Fruit fly (Drosophila melanogaster) whole organism, adult: ENCODE measurements around the gene CG13138.

Experiments used
- CG12768 ChIP-seq: fragments of 200-800 bp; sonication (Bioruptor generic); optimal IDR thresholded peaks from 2 replicates; lab custom pipeline; 2017; ENCODE audit warnings: missing biosample characterization, missing genetic modification characterization, mild to moderate bottlenecking, moderate library complexity, missing genetic modification reagents
- CG7045 ChIP-seq: fragments of 200-800 bp; sonication (Bioruptor generic); optimal IDR thresholded peaks from 2 replicates; lab custom pipeline; 2017; ENCODE audit warnings: missing biosample characterization, mild to moderate bottlenecking, missing genetic modification characterization
- CG7101 ChIP-seq: fragments of 200-800 bp; sonication (Bioruptor generic); optimal IDR thresholded peaks from 2 replicates; lab custom pipeline; 2018; ENCODE audit warnings: missing biosample characterization, mild to moderate bottlenecking, missing genetic modification characterization, moderate library complexity
- cic ChIP-seq: fragments of 200-800 bp; sonication (Bioruptor generic); optimal IDR thresholded peaks from 2 replicates; lab custom pipeline; 2017; ENCODE audit warnings: missing biosample characterization, mild to moderate bottlenecking, missing genetic modification characterization, moderate library complexity
- cnc ChIP-seq, 2 experiments: fragments of >200 bp; optimal IDR thresholded peaks; 2 replicates each; lab custom pipeline; 2017
- kay ChIP-seq: fragments of 200-800 bp; sonication (Bioruptor generic); peaks from one replicate; lab custom pipeline; 2016; ENCODE audit warnings: missing biosample characterization, missing genetic modification characterization, borderline replicate concordance
- pad ChIP-seq: fragments of 200-800 bp; sonication (Bioruptor generic); optimal IDR thresholded peaks from 3 replicates; lab custom pipeline; 2017; ENCODE audit warnings: missing biosample characterization, missing genetic modification characterization, mild to moderate bottlenecking, moderate library complexity, missing genetic modification reagents
- tj ChIP-seq: fragments of 200-800 bp; sonication (Bioruptor generic); optimal IDR thresholded peaks from 3 replicates; lab custom pipeline; 2017; ENCODE audit warnings: missing biosample characterization, mild to moderate bottlenecking, missing genetic modification characterization, moderate library complexity
- toe ChIP-seq: fragments of 200-800 bp; sonication (Bioruptor generic); optimal IDR thresholded peaks from 2 replicates; lab custom pipeline; 2016; ENCODE audit warnings: missing biosample characterization, missing genetic modification characterization

DNA sequence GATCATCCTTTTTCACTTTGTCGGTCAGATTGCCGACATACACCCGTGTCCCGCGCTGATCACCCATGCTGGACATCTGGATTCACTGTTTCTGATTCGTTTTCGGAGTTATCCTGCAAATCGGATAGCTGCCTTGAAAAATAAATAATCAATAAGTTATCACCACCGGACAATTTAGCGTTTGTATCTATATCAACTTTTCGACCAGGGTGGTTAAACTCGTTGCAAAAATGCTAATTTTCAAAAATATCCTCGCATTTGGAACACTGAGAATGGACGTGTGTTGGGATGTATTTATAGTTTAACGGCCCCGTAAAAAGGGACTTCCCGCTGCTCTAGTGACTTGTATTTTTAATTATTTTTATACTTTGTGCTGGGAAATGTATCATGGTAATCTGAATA, 38.5 kb downstream of the CG13138 start, which contains the start of gene Rsf1:
- no peak for TF ChIP-seq CG7101 (tag; lab: Kevin White, UChicago)
- no peak for TF ChIP-seq toe (GFP tag; lab: Kevin White, UChicago)
- no peak for TF ChIP-seq CG12768 (GFP tag; lab: Kevin White, UChicago)
- no peak for TF ChIP-seq pad
- TF ChIP-seq cnc (optimal IDR thresholded peaks at IDR 0.05; lab: Kevin White, UChicago): no peak
- no peak for TF ChIP-seq tj
- no peak for TF ChIP-seq kay
- TF ChIP-seq CG7045 (GFP tag; lab: Kevin White, UChicago): no peak
- no peak for TF ChIP-seq cic (GFP tag; lab: Kevin White, UChicago)
